Fruit fly (Drosophila melanogaster) whole organism, pupa: ENCODE measurements around the gene PGRP-SA.

Experiments used
- CG10348 ChIP-seq: fragments of 200-800 bp; sonication (Bioruptor generic); IDR thresholded peaks from 2 replicates; pipeline ENCODE4 v1.3.6; 2022; ENCODE audit warnings: missing biosample characterization, missing genetic modification characterization
- CG12605 ChIP-seq: fragments of 200-800 bp; sonication (Bioruptor generic); IDR thresholded peaks from 2 replicates; pipeline ENCODE4 v1.3.6; 2022; ENCODE audit warnings: missing biosample characterization, missing genetic modification characterization
- CG13204 ChIP-seq: fragments of 200-800 bp; sonication (Bioruptor generic); optimal IDR thresholded peaks from 2 replicates; lab custom pipeline; 2018; ENCODE audit warnings: missing biosample characterization, mild to moderate bottlenecking, missing genetic modification characterization, moderate library complexity
- CG14655 ChIP-seq: fragments of 200-800 bp; sonication (Bioruptor generic); optimal IDR thresholded peaks from 3 replicates; lab custom pipeline; 2017; ENCODE audit warnings: mild to moderate bottlenecking, missing biosample characterization, missing genetic modification reagents, missing genetic modification characterization
- CG15710 ChIP-seq: fragments of 200-800 bp; sonication (Bioruptor generic); optimal IDR thresholded peaks from 2 replicates; lab custom pipeline; 2018; ENCODE audit warnings: missing biosample characterization, mild to moderate bottlenecking, missing genetic modification characterization, moderate library complexity
- CG17806 ChIP-seq: fragments of 200-800 bp; sonication (Bioruptor generic); optimal IDR thresholded peaks from 2 replicates; lab custom pipeline; 2018; ENCODE audit warnings: missing biosample characterization, mild to moderate bottlenecking, missing genetic modification characterization, moderate library complexity
- CG32121 ChIP-seq: fragments of 200-800 bp; sonication (Bioruptor generic); IDR thresholded peaks from 2 replicates; pipeline ENCODE4 v1.3.6; 2022; ENCODE audit warnings: missing biosample characterization, missing genetic modification characterization
- CG34367 ChIP-seq: fragments of 200-800 bp; sonication (Bioruptor generic); optimal IDR thresholded peaks from 2 replicates; lab custom pipeline; 2018; ENCODE audit warnings: missing biosample characterization, mild to moderate bottlenecking, missing genetic modification characterization
- CG4496 ChIP-seq: fragments of 200-800 bp; sonication (Bioruptor generic); IDR thresholded peaks from 3 replicates; pipeline ENCODE4 v1.3.6; 2022; ENCODE audit warnings: missing biosample characterization, missing genetic modification characterization
- CG8159 ChIP-seq: fragments of 200-800 bp; sonication (Bioruptor generic); optimal IDR thresholded peaks from 3 replicates; lab custom pipeline; 2018; ENCODE audit warnings: missing biosample characterization, mild to moderate bottlenecking, missing genetic modification characterization, moderate library complexity
- CG8301 ChIP-seq: fragments of 200-800 bp; sonication (Bioruptor generic); optimal IDR thresholded peaks from 2 replicates; lab custom pipeline; 2018; ENCODE audit warnings: missing biosample characterization, mild to moderate bottlenecking, missing genetic modification characterization
- CG9948 ChIP-seq: fragments of 200-800 bp; sonication (Bioruptor generic); optimal IDR thresholded peaks from 2 replicates; lab custom pipeline; 2018; ENCODE audit warnings: missing biosample characterization, mild to moderate bottlenecking, missing genetic modification characterization, moderate library complexity
- D1 ChIP-seq: fragments of 200-800 bp; sonication (Bioruptor generic); optimal IDR thresholded peaks from 2 replicates; lab custom pipeline; 2018; ENCODE audit warnings: missing biosample characterization, mild to moderate bottlenecking, missing genetic modification characterization, moderate library complexity
- EcR ChIP-seq: fragments of 200-800 bp; sonication (Bioruptor generic); optimal IDR thresholded peaks from 3 replicates; lab custom pipeline; 2019; ENCODE audit warnings: missing biosample characterization, missing genetic modification characterization, mild to moderate bottlenecking, moderate library complexity, missing genetic modification reagents
- Ets98B ChIP-seq: fragments of 200-800 bp; sonication (Bioruptor generic); IDR thresholded peaks from 2 replicates; pipeline ENCODE4 v1.3.6; 2022; ENCODE audit warnings: missing biosample characterization, missing genetic modification characterization
- Pif1A ChIP-seq: fragments of 200-800 bp; sonication (Bioruptor generic); optimal IDR thresholded peaks from 3 replicates; lab custom pipeline; 2016; ENCODE audit warnings: missing biosample characterization, missing genetic modification characterization
- Pif1B ChIP-seq: fragments of 200-800 bp; sonication (Bioruptor generic); optimal IDR thresholded peaks from 3 replicates; lab custom pipeline; 2016; ENCODE audit warnings: missing biosample characterization, missing genetic modification characterization
- Snoo ChIP-seq: fragments of 200-800 bp; sonication (Bioruptor generic); optimal IDR thresholded peaks from 3 replicates; lab custom pipeline; 2017; ENCODE audit warnings: missing biosample characterization, mild to moderate bottlenecking, missing genetic modification characterization, inconsistent platforms
- fd96Ca ChIP-seq: fragments of 200-800 bp; sonication (Bioruptor generic); IDR thresholded peaks from 3 replicates; pipeline ENCODE4 v1.3.6; 2022; ENCODE audit warnings: missing biosample characterization, missing genetic modification characterization
- gl ChIP-seq: fragments of 200-800 bp; sonication (Bioruptor generic); optimal IDR thresholded peaks from 2 replicates; lab custom pipeline; 2018; ENCODE audit warnings: missing biosample characterization, mild to moderate bottlenecking, missing genetic modification characterization
- rn ChIP-seq: fragments of 200-800 bp; sonication (Bioruptor generic); IDR thresholded peaks from 2 replicates; pipeline ENCODE4 v1.3.6; 2022; ENCODE audit warnings: missing biosample characterization, missing genetic modification characterization

PGRP-SA gene

DNA sequence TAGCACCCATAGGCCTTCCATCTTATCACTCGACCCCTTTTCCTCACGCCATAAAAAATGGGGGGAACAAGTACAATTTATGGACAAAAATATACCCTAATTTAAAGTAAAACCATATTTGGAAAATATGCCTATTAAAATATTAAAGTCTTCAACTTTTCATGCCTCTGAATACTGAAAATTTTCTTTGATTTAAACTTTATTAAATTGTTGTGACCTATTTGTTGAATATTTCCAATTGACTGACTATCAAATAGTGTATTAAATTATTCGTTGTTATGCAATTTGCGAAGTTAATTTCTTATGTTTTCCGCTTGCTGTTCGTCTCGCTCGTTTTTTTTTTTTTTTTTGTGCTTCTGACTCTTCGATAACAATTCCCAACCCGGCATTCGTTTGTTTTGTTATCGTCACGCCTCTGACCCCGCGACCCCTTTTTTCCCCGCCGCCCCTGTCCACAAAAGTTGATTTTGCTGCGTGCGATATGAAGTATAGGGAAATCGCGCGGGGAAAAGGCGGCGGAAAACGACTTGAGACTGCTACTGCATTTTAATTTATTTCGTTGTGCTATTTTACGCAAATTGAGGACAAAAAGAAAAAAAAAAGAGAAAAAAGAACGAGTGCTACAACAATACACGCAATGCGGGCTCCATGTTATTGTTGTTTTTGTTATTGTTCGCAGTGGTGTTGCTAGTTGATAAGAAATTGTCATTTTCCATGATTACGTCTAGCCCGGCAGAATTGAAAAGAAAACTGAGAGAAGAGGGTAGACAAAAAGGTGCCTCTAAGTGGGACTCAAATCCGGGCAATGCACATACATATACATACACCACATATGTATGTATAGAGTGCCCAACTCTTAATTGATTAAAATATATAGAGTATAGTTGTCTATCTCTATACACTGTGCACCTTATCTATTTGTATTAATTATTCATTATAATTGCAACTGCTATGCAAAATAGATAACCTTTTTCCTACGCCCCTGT is 39.6 kb upstream of the PGRP-SA start:
- TF ChIP-seq Pif1A: no peak
- TF ChIP-seq CG9948: peak; percentile 46
- TF ChIP-seq gl: peak; percentile 39
- TF ChIP-seq CG15710 (tag; lab: Kevin White, UChicago): peak; percentile 53
- TF ChIP-seq CG32121 (GFP tag; lab: Robert Waterston, UW): peak; percentile 46; the same call in 1 of the 2 replicates
- TF ChIP-seq CG10348 (GFP tag; lab: Robert Waterston, UW): no peak
- TF ChIP-seq CG8159 (tag; lab: Kevin White, UChicago): peak; percentile 61
- peak; percentile 0 for TF ChIP-seq Snoo
- no peak for TF ChIP-seq Pif1B (GFP tag; lab: Kevin White, UChicago)
- peak; percentile 13; the same call in 2 of the 3 replicates for TF ChIP-seq CG4496
- peak; percentile 38 for TF ChIP-seq CG17806
- TF ChIP-seq Ets98B: no peak
- peak; percentile 40 for TF ChIP-seq CG8301
- TF ChIP-seq rn (GFP tag; lab: Robert Waterston, UW): no peak
- TF ChIP-seq CG34367 (tag; lab: Kevin White, UChicago): no peak
- TF ChIP-seq CG14655: peak; percentile 36
- TF ChIP-seq CG13204 (GFP tag; lab: Kevin White, UChicago): no peak
- no peak for TF ChIP-seq CG12605 (GFP tag; lab: Robert Waterston, UW)
- peak; percentile 45; the same call in 1 of the 3 replicates for TF ChIP-seq fd96Ca (GFP tag; lab: Robert Waterston, UW)
- TF ChIP-seq D1: no peak
- peak; percentile 43 for TF ChIP-seq EcR

DNA sequence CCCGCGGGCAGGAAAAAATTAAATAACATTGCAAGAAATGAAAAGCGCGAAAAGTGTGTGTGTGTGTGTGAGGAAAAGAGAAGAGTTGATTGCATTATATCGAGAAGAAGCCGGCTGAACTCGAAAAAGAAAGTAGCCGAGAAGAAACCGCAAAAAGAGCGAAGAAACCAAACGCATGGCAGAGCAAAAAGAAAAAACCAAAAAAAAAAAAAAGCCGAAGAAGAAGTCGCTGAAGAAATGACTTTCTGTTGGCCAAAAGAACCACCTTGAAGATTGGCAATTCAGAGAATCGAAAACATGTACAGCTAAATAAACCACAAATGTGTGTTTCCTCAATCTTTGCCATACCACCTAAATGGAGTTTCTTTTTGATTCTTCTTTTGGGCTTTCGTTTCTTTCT is 37.5 kb upstream of the PGRP-SA start:
- TF ChIP-seq Pif1B (GFP tag; lab: Kevin White, UChicago): no peak
- TF ChIP-seq, all 21 proteins: peak for 0

dm6 chrX:11527088-11527635 is 34.3 kb upstream of the PGRP-SA start:
- peak; percentile 11 for TF ChIP-seq EcR
- TF ChIP-seq Pif1A: no peak

- peak; percentile 58; the same call in 1 of the 2 replicates for TF ChIP-seq CG32121 (GFP tag; lab: Robert Waterston, UW)
- TF ChIP-seq Ets98B: peak; percentile 68
- peak; percentile 83 for TF ChIP-seq CG15710 (tag; lab: Kevin White, UChicago)
- TF ChIP-seq D1: no peak
- peak; percentile 77 for TF ChIP-seq CG4496
- peak; percentile 61 for TF ChIP-seq CG12605 (GFP tag; lab: Robert Waterston, UW)
- peak; percentile 67 for TF ChIP-seq CG17806
- TF ChIP-seq gl: peak; percentile 32
- no peak for TF ChIP-seq CG10348 (GFP tag; lab: Robert Waterston, UW)
- TF ChIP-seq CG13204 (GFP tag; lab: Kevin White, UChicago): peak; percentile 51
- peak; percentile 74 for TF ChIP-seq CG9948
- TF ChIP-seq CG14655: peak; percentile 77
- peak; percentile 36 for TF ChIP-seq Snoo
- TF ChIP-seq CG8301: peak; percentile 55
- peak; percentile 61 for TF ChIP-seq Pif1A
- peak; percentile 46 for TF ChIP-seq Pif1B (GFP tag; lab: Kevin White, UChicago)
- TF ChIP-seq EcR: no peak
- TF ChIP-seq CG8159 (tag; lab: Kevin White, UChicago): peak; percentile 80
- peak; percentile 72 for TF ChIP-seq fd96Ca (GFP tag; lab: Robert Waterston, UW)
- peak; percentile 65 for TF ChIP-seq CG34367 (tag; lab: Kevin White, UChicago)
- no peak for TF ChIP-seq rn (GFP tag; lab: Robert Waterston, UW)
- TF ChIP-seq, all 21 proteins: peak for 17
Observed at dm6 chrX:11528026-11528702, 33.3 kb upstream of the PGRP-SA start.

dm6 chrX:11531245-11531644 is 30.2 kb upstream of the PGRP-SA start:
- TF ChIP-seq CG32121 (GFP tag; lab: Robert Waterston, UW) (peak; percentile 66), rn (GFP tag; lab: Robert Waterston, UW) (no peak), Snoo (no peak), CG12605 (GFP tag; lab: Robert Waterston, UW) (peak; percentile 53; the same call in 1 of the 2 replicates), CG17806 (no peak), CG8301 (peak; percentile 47), CG8159 (tag; lab: Kevin White, UChicago) (no peak), EcR (no peak), CG13204 (GFP tag; lab: Kevin White, UChicago) (no peak), fd96Ca (GFP tag; lab: Robert Waterston, UW) (peak; percentile 80), CG34367 (tag; lab: Kevin White, UChicago) (no peak), CG14655 (peak; percentile 60), CG10348 (GFP tag; lab: Robert Waterston, UW) (no peak), CG4496 (peak; percentile 79), CG9948 (no peak), D1 (no peak), gl (no peak), Ets98B (peak; percentile 79)

dm6 chrX:11542502-11542901 is 18.9 kb upstream of the PGRP-SA start:
- no peak for TF ChIP-seq Snoo
- TF ChIP-seq fd96Ca (GFP tag; lab: Robert Waterston, UW): no peak
- TF ChIP-seq CG10348 (GFP tag; lab: Robert Waterston, UW): no peak
- TF ChIP-seq CG15710 (tag; lab: Kevin White, UChicago): peak; percentile 57
- no peak for TF ChIP-seq CG12605 (GFP tag; lab: Robert Waterston, UW)
- no peak for TF ChIP-seq CG32121 (GFP tag; lab: Robert Waterston, UW)
- TF ChIP-seq CG13204 (GFP tag; lab: Kevin White, UChicago): no peak
- TF ChIP-seq D1: no peak
- no peak for TF ChIP-seq Ets98B
- peak; percentile 59 for TF ChIP-seq CG14655
- TF ChIP-seq Pif1A: no peak
- TF ChIP-seq Pif1B (GFP tag; lab: Kevin White, UChicago): no peak
- TF ChIP-seq CG8301: peak; percentile 6
- TF ChIP-seq CG9948: peak; percentile 38
- peak; percentile 63 for TF ChIP-seq CG8159 (tag; lab: Kevin White, UChicago)
- no peak for TF ChIP-seq rn (GFP tag; lab: Robert Waterston, UW)
- TF ChIP-seq CG34367 (tag; lab: Kevin White, UChicago): peak; percentile 28
- TF ChIP-seq gl: no peak
- TF ChIP-seq EcR: no peak
- TF ChIP-seq CG17806: peak; percentile 28
- TF ChIP-seq CG4496: no peak
